Fruit fly (Drosophila melanogaster): ENCODE measurements around the gene milt.

milt gene

DNA sequence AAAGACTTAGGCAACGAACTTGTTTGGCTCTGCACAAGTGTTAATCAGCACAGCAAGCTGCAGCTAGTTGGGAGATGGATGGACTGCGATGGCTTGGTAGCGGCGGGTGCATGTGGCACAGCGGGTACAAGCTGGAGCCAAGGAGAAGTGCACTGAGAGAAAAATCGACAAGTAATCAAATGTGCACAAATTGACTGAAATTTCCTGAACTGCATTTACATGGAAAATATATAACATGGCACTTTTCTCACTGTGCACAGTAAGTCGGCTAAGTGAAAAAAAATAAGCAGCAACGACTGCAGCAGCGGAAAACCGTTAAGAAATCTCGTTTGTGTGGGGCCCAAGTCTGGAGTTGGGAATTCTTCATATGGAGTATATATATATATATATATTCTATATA lies 46.5 kb upstream of the milt start (continued):
- TF ChIP-seq lmd (GFP tag; IDR thresholded peaks at IDR 0.05) (0 out of 2 replicates have a peak, but pooled peaks have one; percentile 8), CG11247 (GFP tag; IDR thresholded peaks at IDR 0.05) (0 out of 2 replicates have a peak, but pooled peaks have one; percentile 56), zfh1 (GFP tag; IDR thresholded peaks at IDR 0.05) (0 out of 3 replicates have a peak, but pooled peaks have one; percentile 33), CG33557 (GFP tag; optimal IDR thresholded peaks at IDR 0.05) (no peak), otp (GFP tag; IDR thresholded peaks at IDR 0.05) (peak; percentile 75; the same call in 1 of the 3 replicates), Xbp1 (GFP tag; optimal IDR thresholded peaks at IDR 0.05) (peak; percentile 27), hkb (optimal IDR thresholded peaks at IDR 0.05) (no peak), hkb (GFP tag; IDR thresholded peaks at IDR 0.05) (0 out of 2 replicates have a peak, but pooled peaks have one; percentile 16), ttk (GFP tag; IDR thresholded peaks at IDR 0.05) (peak; percentile 32; the same call in 1 of the 2 replicates), chm (GFP tag; IDR thresholded peaks at IDR 0.05) (0 out of 2 replicates have a peak, but pooled peaks have one; percentile 31), sens (GFP tag) (peak; percentile 88), sisA (GFP tag; IDR thresholded peaks at IDR 0.05) (peak; percentile 47), vvl (GFP tag; IDR thresholded peaks at IDR 0.05) (peak; percentile 45; the same call in 1 of the 2 replicates), Blimp-1 (GFP tag; optimal IDR thresholded peaks at IDR 0.05) (peak; percentile 2), Pdp1 (GFP tag; optimal IDR thresholded peaks at IDR 0.05) (no peak), Ptx1 (GFP tag; IDR thresholded peaks at IDR 0.05) (peak; percentile 34; the same call in 1 of the 2 replicates), nom (GFP tag; optimal IDR thresholded peaks at IDR 0.05) (peak; percentile 63), row (GFP tag; IDR thresholded peaks at IDR 0.05) (peak; percentile 25; the same call in 1 of the 3 replicates), Sox102F (GFP tag; optimal IDR thresholded peaks at IDR 0.05) (peak; percentile 29)

DNA sequence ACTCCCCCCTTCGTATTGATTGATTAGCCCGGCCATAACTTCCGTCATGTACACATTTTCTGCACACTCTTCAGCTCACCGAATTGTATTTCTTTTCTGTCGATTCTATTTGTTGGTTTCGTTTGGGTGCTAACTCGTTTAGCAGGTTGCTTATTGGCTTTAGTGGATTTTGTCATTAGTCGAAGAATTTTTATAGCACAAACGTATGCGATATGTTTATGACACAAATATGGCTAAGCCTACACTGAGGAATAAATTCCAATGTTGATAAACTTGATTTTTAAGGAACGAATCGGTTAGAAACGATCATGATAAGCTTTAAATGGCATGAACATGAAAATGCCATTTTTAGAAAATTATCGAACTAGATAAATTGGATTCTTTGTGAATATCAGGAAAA lies 38.9 kb upstream of the milt start:
- TF ChIP-seq sd (tag; optimal IDR thresholded peaks at IDR 0.05), result peak; percentile 94
- peak; percentile 15 for TF ChIP-seq abd-A (tag; optimal IDR thresholded peaks at IDR 0.05)
- 0 out of 4 replicates have a peak, but pooled peaks have one; percentile 50 for TF ChIP-seq chinmo (GFP tag; IDR thresholded peaks at IDR 0.05; ENCODE audit: partially characterized antibody)
- TF ChIP-seq exex (tag; optimal IDR thresholded peaks at IDR 0.05), result no peak

DNA sequence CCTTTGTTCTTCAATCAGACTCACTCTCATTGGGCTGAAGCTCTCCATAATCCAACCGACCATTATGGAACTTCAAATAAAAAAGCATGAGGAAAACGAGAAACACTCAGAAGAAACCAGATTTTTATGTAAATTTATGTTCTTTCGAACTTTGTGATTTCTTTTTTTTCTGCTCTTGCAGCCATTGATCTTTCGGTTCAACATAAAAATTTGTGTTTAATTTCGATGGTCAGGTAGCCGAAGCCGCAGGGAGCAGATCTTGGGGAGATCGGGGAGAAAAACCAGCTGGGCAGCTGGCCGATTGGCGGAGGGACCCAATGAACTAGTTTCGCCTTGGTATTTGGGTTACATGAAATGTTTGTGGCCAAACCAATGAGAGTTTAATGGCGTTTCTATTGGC lies 33.3 kb upstream of the milt start:
- TF ChIP-seq Asciz (GFP tag; optimal IDR thresholded peaks at IDR 0.05), result no peak
- TF ChIP-seq tgo (GFP tag; IDR thresholded peaks at IDR 0.05), result no peak
- 0 out of 4 replicates have a peak, but pooled peaks have one; percentile 60 for TF ChIP-seq chinmo (GFP tag; IDR thresholded peaks at IDR 0.05; ENCODE audit: partially characterized antibody)
- TF ChIP-seq sd (tag; optimal IDR thresholded peaks at IDR 0.05), result peak; percentile 56
- peak; percentile 80 for TF ChIP-seq Blimp-1 (GFP tag; optimal IDR thresholded peaks at IDR 0.05)
- TF ChIP-seq Dek (tag; optimal IDR thresholded peaks at IDR 0.05), result no peak
- TF ChIP-seq sqz (GFP tag; optimal IDR thresholded peaks at IDR 0.05), result peak; percentile 20
- no peak for TF ChIP-seq bigmax (GFP tag; optimal IDR thresholded peaks at IDR 0.05)
- no peak for TF ChIP-seq CG9727 (GFP tag; optimal IDR thresholded peaks at IDR 0.05)
- TF ChIP-seq CG12769 (tag; optimal IDR thresholded peaks at IDR 0.05), result peak; percentile 54
- TF ChIP-seq abd-A (tag; optimal IDR thresholded peaks at IDR 0.05), result peak; percentile 48
- no peak for TF ChIP-seq eve (GFP tag; optimal IDR thresholded peaks at IDR 0.05)
- no peak for TF ChIP-seq Neu2 (GFP tag; optimal IDR thresholded peaks at IDR 0.05; ENCODE audit: borderline replicate concordance)
- no peak for TF ChIP-seq Gsc (GFP tag; IDR thresholded peaks at IDR 0.05)
- TF ChIP-seq bbx (GFP tag; IDR thresholded peaks at IDR 0.05; ENCODE audit: partially characterized antibody), result no peak
- TF ChIP-seq unpg (GFP tag; optimal IDR thresholded peaks at IDR 0.05), result no peak
- no peak for TF ChIP-seq CG14441 (GFP tag; IDR thresholded peaks at IDR 0.05)
- TF ChIP-seq CG3065 (GFP tag; optimal IDR thresholded peaks at IDR 0.05), result no peak
- no peak for TF ChIP-seq bab2 (GFP tag; optimal IDR thresholded peaks at IDR 0.05)
- TF ChIP-seq tx (GFP tag; optimal IDR thresholded peaks at IDR 0.05), result no peak
- no peak for TF ChIP-seq CG9609 (GFP tag; optimal IDR thresholded peaks at IDR 0.05)
- peak; percentile 31; the same call in 1 of the 2 replicates for TF ChIP-seq vvl (GFP tag; IDR thresholded peaks at IDR 0.05)
- peak; percentile 20 for TF ChIP-seq Nf-YB (GFP tag; optimal IDR thresholded peaks at IDR 0.05)
- TF ChIP-seq pb (GFP tag; optimal IDR thresholded peaks at IDR 0.05), result no peak
- no peak for TF ChIP-seq CG17186 (GFP tag; optimal IDR thresholded peaks at IDR 0.05)
